Worm (Caenorhabditis elegans) whole organism, L1 larva: ENCODE results near the gene nhr-123.

Experiments
- C34B4.2 ChIP-seq: sonication (generic microtip); optimal IDR thresholded peaks from 2 replicates; lab custom pipeline; 2017; ENCODE audit warnings: mild to moderate bottlenecking, missing genetic modification characterization, missing compliant biosample characterization
- blmp-1 ChIP-seq: fragments of 150-350 bp; optimal IDR thresholded peaks from 2 replicates; lab custom pipeline; 2014; ENCODE audit warnings: missing biosample characterization, missing genetic modification characterization
- ceh-82 ChIP-seq, 3 experiments: fragments of 150-350 bp in 1 of 3; sonication (generic microtip) in 2 of 3; optimal IDR thresholded peaks; 2 replicates each; lab custom pipeline; 2014 to 2017; ENCODE audit warnings: missing biosample characterization in 3 of 3, missing genetic modification characterization in 3 of 3
- ceh-88 ChIP-seq: fragments of 200-800 bp; sonication (Bioruptor generic); IDR thresholded peaks from 2 replicates; pipeline ENCODE4 v1.3.6; 2022; ENCODE audit warnings: missing genetic modification characterization, missing compliant biosample characterization
- dsc-1 ChIP-seq: sonication (generic microtip); optimal IDR thresholded peaks from 2 replicates; lab custom pipeline; 2016; ENCODE audit warnings: mild to moderate bottlenecking, missing genetic modification characterization, missing compliant biosample characterization
- efl-1 ChIP-seq, 4 experiments: fragments of 150-350 bp; optimal IDR thresholded peaks in 3 of 4; peaks in 1 of 4; 1 replicate in 1 of 4; 2 replicates in 3 of 4; lab custom pipeline; 2014; ENCODE audit warnings: missing biosample characterization in 2 of 4, missing genetic modification characterization in 2 of 4, missing genetic modification reagents in 2 of 4
- egl-27 ChIP-seq, 2 experiments: fragments of 150-350 bp in 1 of 2; sonication (generic microtip); optimal IDR thresholded peaks; 3 replicates each; lab custom pipeline; 2017 to 2018; ENCODE audit warnings: missing biosample characterization in 2 of 2, missing genetic modification characterization in 2 of 2, missing genetic modification reagents in 2 of 2
- elt-2 ChIP-seq: sonication (generic microtip); optimal IDR thresholded peaks from 2 replicates; lab custom pipeline; 2016; ENCODE audit warnings: missing genetic modification characterization, mild to moderate bottlenecking, inconsistent platforms, missing compliant biosample characterization, missing genetic modification reagents
- ets-5 ChIP-seq: fragments of 200-800 bp; sonication (Bioruptor generic); IDR thresholded peaks from 2 replicates; pipeline ENCODE4 v1.3.6; 2022; ENCODE audit warnings: missing genetic modification characterization, missing compliant biosample characterization
- fkh-4 ChIP-seq: sonication (generic microtip); optimal IDR thresholded peaks from 2 replicates; lab custom pipeline; 2016; ENCODE audit warnings: missing compliant biosample characterization, missing genetic modification characterization, borderline replicate concordance
- fkh-8 ChIP-seq: sonication (generic microtip); optimal IDR thresholded peaks from 2 replicates; lab custom pipeline; 2016; ENCODE audit warnings: mild to moderate bottlenecking, missing genetic modification characterization, missing compliant biosample characterization
- hlh-4 ChIP-seq: sonication (generic microtip); optimal IDR thresholded peaks from 2 replicates; lab custom pipeline; 2016; ENCODE audit warnings: mild to moderate bottlenecking, missing genetic modification characterization, missing compliant biosample characterization
- irx-1 ChIP-seq: sonication (generic microtip); optimal IDR thresholded peaks from 2 replicates; lab custom pipeline; 2016; ENCODE audit warnings: missing genetic modification characterization, missing compliant biosample characterization
- lin-13 ChIP-seq: fragments of 150-350 bp; optimal IDR thresholded peaks from 2 replicates; lab custom pipeline; 2014; ENCODE audit warnings: missing biosample characterization, missing genetic modification reagents, missing genetic modification characterization
- lin-35 ChIP-seq, 2 experiments: fragments of 150-350 bp; optimal IDR thresholded peaks; 2 replicates each; lab custom pipeline; 2014; ENCODE audit warnings: missing biosample characterization in 2 of 2, missing genetic modification characterization in 2 of 2, missing genetic modification reagents in 2 of 2
- lir-3 ChIP-seq: sonication (generic microtip); optimal IDR thresholded peaks from 2 replicates; lab custom pipeline; 2016; ENCODE audit warnings: mild to moderate bottlenecking, missing genetic modification characterization, moderate library complexity, missing compliant biosample characterization; ENCODE audit not compliant: poor library complexity
- lsy-2 ChIP-seq, 2 experiments: fragments of 150-350 bp; optimal IDR thresholded peaks; 2 replicates each; lab custom pipeline; 2014; ENCODE audit warnings: missing biosample characterization in 2 of 2, missing genetic modification characterization in 2 of 2
- mep-1 ChIP-seq: fragments of 150-350 bp; optimal IDR thresholded peaks from 2 replicates; lab custom pipeline; 2014; ENCODE audit warnings: missing biosample characterization, missing genetic modification characterization
- nhr-19 ChIP-seq: fragments of 200-800 bp; sonication (Bioruptor generic); conservative IDR thresholded peaks from 2 replicates; pipeline ENCODE4 v1.3.6; 2022; ENCODE audit warnings: missing genetic modification characterization, missing compliant biosample characterization
- nhr-20 ChIP-seq: sonication (generic microtip); optimal IDR thresholded peaks from 2 replicates; lab custom pipeline; 2016; ENCODE audit warnings: mild to moderate bottlenecking, missing genetic modification characterization, missing compliant biosample characterization
- nhr-71 ChIP-seq: sonication (generic microtip); optimal IDR thresholded peaks from 2 replicates; lab custom pipeline; 2016; ENCODE audit warnings: mild to moderate bottlenecking, missing genetic modification characterization, moderate library complexity, missing compliant biosample characterization
- nhr-77 ChIP-seq: fragments of 150-350 bp; optimal IDR thresholded peaks from 2 replicates; lab custom pipeline; 2014; ENCODE audit warnings: missing biosample characterization, missing genetic modification characterization
- nhr-84 ChIP-seq: sonication (generic microtip); optimal IDR thresholded peaks from 2 replicates; lab custom pipeline; 2017; ENCODE audit warnings: missing biosample characterization, missing genetic modification characterization
- nhr-85 ChIP-seq: sonication (generic microtip); peaks from one replicate; lab custom pipeline; 2016; ENCODE audit warnings: missing genetic modification characterization, inconsistent platforms, missing compliant biosample characterization
- pqm-1 ChIP-seq: sonication (generic microtip); optimal IDR thresholded peaks from 3 replicates; lab custom pipeline; 2017; ENCODE audit warnings: missing biosample characterization, missing genetic modification characterization
- snu-23 ChIP-seq: sonication (generic microtip); optimal IDR thresholded peaks from 2 replicates; lab custom pipeline; 2016; ENCODE audit warnings: missing genetic modification characterization, missing compliant biosample characterization
- sup-37 ChIP-seq: fragments of 200-800 bp; sonication (Bioruptor generic); optimal IDR thresholded peaks from 2 replicates; lab custom pipeline; 2018; ENCODE audit warnings: mild to moderate bottlenecking, missing genetic modification characterization, missing compliant biosample characterization
- unc-130 ChIP-seq: fragments of 150-350 bp; optimal IDR thresholded peaks from 2 replicates; lab custom pipeline; 2017; ENCODE audit warnings: missing biosample characterization, missing genetic modification characterization, inconsistent platforms
- unc-62 ChIP-seq: fragments of 150-350 bp; optimal IDR thresholded peaks from 2 replicates; lab custom pipeline; 2014; ENCODE audit warnings: missing biosample characterization, missing genetic modification reagents, missing genetic modification characterization
- unc-86 ChIP-seq: sonication (generic microtip); optimal IDR thresholded peaks from 2 replicates; lab custom pipeline; 2016; ENCODE audit warnings: missing genetic modification characterization, missing compliant biosample characterization
- zip-4 ChIP-seq: fragments of 200-800 bp; sonication (Bioruptor generic); optimal IDR thresholded peaks from 2 replicates; lab custom pipeline; 2018; ENCODE audit warnings: mild to moderate bottlenecking, missing genetic modification characterization, moderate library complexity, missing compliant biosample characterization

nhr-123 gene

ce11 chrV:462263-462662, 11.0 kb downstream of the nhr-123 start, which contains the start of gene nhr-202:
nhr-202 (plus strand) TSS chrV:462588.
- TF ChIP-seq sup-37 (GFP tag; lab: Kevin White, UChicago) (no peak), nhr-20 (tag; lab: Kevin White, UChicago) (peak; percentile 66), elt-2 (tag; lab: Kevin White, UChicago) (peak; percentile 24), zip-4 (GFP tag; lab: Kevin White, UChicago) (no peak), snu-23 (GFP tag; lab: Kevin White, UChicago) (peak; percentile 29), nhr-85 (peak; percentile 70), mep-1 (tag; lab: Kevin White, UChicago) (peak; percentile 25), efl-1 (optimal IDR thresholded peaks at IDR 0.05; lab: Kevin White, UChicago) (no peak), efl-1 (GFP tag; optimal IDR thresholded peaks at IDR 0.05 in 1 of 2; lab: Kevin White, UChicago) (peak in 1 of 2 experiments; percentile 8), nhr-71 (tag; lab: Kevin White, UChicago) (peak; percentile 39), lsy-2 (tag; optimal IDR thresholded peaks at IDR 0.05; lab: Kevin White, UChicago) (peak in 1 of 2 experiments; percentile 5), egl-27 (tag; optimal IDR thresholded peaks at IDR 0.05; lab: Kevin White, UChicago) (no peak), lin-35 (GFP tag; optimal IDR thresholded peaks at IDR 0.05; lab: Kevin White, UChicago) (peak in 1 of 2 experiments; percentile 11), unc-62 (GFP tag; lab: Kevin White, UChicago) (no peak), blmp-1 (tag; lab: Kevin White, UChicago) (no peak)

- TF ChIP-seq elt-2 (tag; lab: Kevin White, UChicago) (peak; percentile 19), ceh-82 (tag; optimal IDR thresholded peaks at IDR 0.05; lab: Kevin White, UChicago) (no peak), nhr-77 (tag; lab: Kevin White, UChicago) (no peak), efl-1 (optimal IDR thresholded peaks at IDR 0.05; lab: Kevin White, UChicago) (no peak), efl-1 (GFP tag; optimal IDR thresholded peaks at IDR 0.05 in 1 of 2; lab: Kevin White, UChicago) (peak in 1 of 2 experiments; percentile 84), C34B4.2 (tag; lab: Kevin White, UChicago) (no peak), pqm-1 (tag; lab: Kevin White, UChicago) (no peak), nhr-71 (tag; lab: Kevin White, UChicago) (peak; percentile 10), hlh-4 (tag; lab: Kevin White, UChicago) (no peak), nhr-20 (tag; lab: Kevin White, UChicago) (peak; percentile 85), ets-5 (no peak)
Measured at ce11 chrV:464800-465199, 13.5 kb downstream of the nhr-123 start, which contains the start of gene nhr-201. nhr-201 (plus strand) TSS chrV:464828.

DNA sequence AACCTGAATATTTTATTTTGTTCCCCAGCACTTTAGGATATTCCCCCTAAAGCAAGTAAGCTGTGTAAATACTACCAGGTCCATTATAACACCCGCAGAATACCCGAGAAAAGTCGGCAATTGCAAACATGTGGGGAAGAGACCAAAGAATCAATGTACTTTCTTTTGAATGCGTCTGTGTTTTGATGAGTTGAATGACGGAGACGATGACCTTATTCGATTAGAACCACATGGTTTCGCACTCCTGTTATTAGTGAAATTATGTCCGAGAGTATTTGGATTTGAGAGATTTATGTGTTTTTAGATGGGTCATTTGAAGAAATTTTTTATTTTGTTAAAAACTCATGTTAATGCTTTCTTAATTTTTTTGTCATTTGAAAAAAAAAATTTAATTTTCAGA, 14.1 kb downstream of the nhr-123 start:
- TF ChIP-seq lin-13 (GFP tag; lab: Kevin White, UChicago) (peak; percentile 10), lir-3 (tag; lab: Kevin White, UChicago) (no peak), nhr-77 (tag; lab: Kevin White, UChicago) (no peak), nhr-84 (tag; lab: Kevin White, UChicago) (no peak), unc-86 (no peak), fkh-4 (tag; lab: Kevin White, UChicago) (peak; percentile 32), ceh-88 (GFP tag; lab: Robert Waterston, UW) (no peak), mep-1 (tag; lab: Kevin White, UChicago) (peak; percentile 2), nhr-71 (tag; lab: Kevin White, UChicago) (peak; percentile 45), blmp-1 (tag; lab: Kevin White, UChicago) (peak; percentile 89), dsc-1 (peak; percentile 90), efl-1 (optimal IDR thresholded peaks at IDR 0.05; lab: Kevin White, UChicago) (no peak), efl-1 (GFP tag; optimal IDR thresholded peaks at IDR 0.05 in 1 of 2; lab: Kevin White, UChicago) (no peak), nhr-85 (peak; percentile 78), nhr-20 (tag; lab: Kevin White, UChicago) (peak; percentile 4)

- TF ChIP-seq nhr-19: no peak
- TF ChIP-seq efl-1 (optimal IDR thresholded peaks at IDR 0.05; lab: Kevin White, UChicago): no peak
- peak in 1 of 2 experiments; percentile 85 for TF ChIP-seq efl-1 (GFP tag; optimal IDR thresholded peaks at IDR 0.05 in 1 of 2; lab: Kevin White, UChicago)
- TF ChIP-seq unc-130 (tag; lab: Kevin White, UChicago): no peak
Measured at ce11 chrV:467507-467906, 16.3 kb downstream of the nhr-123 start.

DNA sequence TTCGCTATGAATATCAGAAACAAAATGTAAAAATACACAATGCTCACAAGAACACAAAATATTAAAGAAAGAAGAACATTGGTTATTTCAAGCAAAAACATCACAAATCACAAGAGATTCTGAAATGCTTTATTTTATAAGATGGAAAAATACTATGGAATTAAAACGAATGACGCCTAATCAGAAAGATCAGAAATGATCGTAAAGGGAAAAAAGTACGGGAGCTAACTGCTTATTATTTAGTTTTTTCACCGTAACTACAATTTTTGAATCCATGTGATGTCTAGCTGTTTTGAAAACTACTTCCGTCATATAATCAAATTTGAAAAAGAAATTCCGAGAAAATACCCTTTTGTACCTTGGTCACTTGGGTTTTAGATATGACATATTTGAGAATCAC, 17.2 kb downstream of the nhr-123 start, which contains the start of gene srbc-57:
TSS of gene srbc-57 (minus strand) at position 101 of the 400 bp plus-strand sequence.
- TF ChIP-seq fkh-8 (tag; lab: Kevin White, UChicago) (peak; percentile 14), irx-1 (tag; lab: Kevin White, UChicago) (no peak)
